Fruit fly (Drosophila melanogaster): ENCODE measurements around the gene Smn.

Smn gene

dm6 chr3L:16574307-16574946 lies 6.9 kb downstream of the Smn start, which contains the start of gene mbf1 (continued):
- TF ChIP-seq CG12744 (GFP tag; optimal IDR thresholded peaks at IDR 0.05) (no peak), CG6765 (GFP tag; optimal IDR thresholded peaks at IDR 0.05) (no peak), wor (GFP tag; IDR thresholded peaks at IDR 0.05) (no peak), CG6813 (GFP tag; optimal IDR thresholded peaks at IDR 0.05) (no peak), Hr51 (GFP tag; optimal IDR thresholded peaks at IDR 0.05) (no peak), CG6683 (GFP tag; optimal IDR thresholded peaks at IDR 0.05) (no peak), CG7745 (tag; optimal IDR thresholded peaks at IDR 0.05) (no peak), CG9932 (GFP tag; IDR thresholded peaks at IDR 0.05) (peak; percentile 41; the same call in 1 of the 2 replicates), Dad (GFP tag; optimal IDR thresholded peaks at IDR 0.05) (no peak), yki (optimal IDR thresholded peaks at IDR 0.05) (no peak), chm (GFP tag; IDR thresholded peaks at IDR 0.05) (no peak), stc (GFP tag; IDR thresholded peaks at IDR 0.05) (no peak), ttk (GFP tag; IDR thresholded peaks at IDR 0.05) (no peak), CG11696 (GFP tag; IDR thresholded peaks at IDR 0.05) (no peak), grau (tag; optimal IDR thresholded peaks at IDR 0.05) (peak; percentile 22), CG4820 (GFP tag; optimal IDR thresholded peaks at IDR 0.05) (no peak), Max (GFP tag; optimal IDR thresholded peaks at IDR 0.05) (no peak), CG6854 (GFP tag; optimal IDR thresholded peaks at IDR 0.05) (no peak), CG18764 (GFP tag; optimal IDR thresholded peaks at IDR 0.05) (peak; percentile 12), sim (GFP tag; IDR thresholded peaks at IDR 0.05) (no peak), pita (GFP tag; optimal IDR thresholded peaks at IDR 0.05) (no peak), Chrac-16 (GFP tag; optimal IDR thresholded peaks at IDR 0.05) (no peak), seq (GFP tag; IDR thresholded peaks at IDR 0.05) (no peak), tgo (GFP tag; IDR thresholded peaks at IDR 0.05) (no peak), dm (GFP tag; optimal IDR thresholded peaks at IDR 0.05) (peak; percentile 19), CG8388 (GFP tag; optimal IDR thresholded peaks at IDR 0.05) (no peak), shn (GFP tag; optimal IDR thresholded peaks at IDR 0.05) (peak; percentile 5), Ada2b (GFP tag; IDR thresholded peaks at IDR 0.05) (no peak), pfk (GFP tag; optimal IDR thresholded peaks at IDR 0.05) (no peak), odd (GFP tag; optimal IDR thresholded peaks at IDR 0.05) (no peak), wdn (GFP tag; IDR thresholded peaks at IDR 0.05) (no peak), E2f1 (GFP tag; IDR thresholded peaks at IDR 0.05) (no peak), Drgx (GFP tag; IDR thresholded peaks at IDR 0.05) (no peak), sd (tag; optimal IDR thresholded peaks at IDR 0.05) (peak; percentile 94), CG33213 (GFP tag; optimal IDR thresholded peaks at IDR 0.05) (peak; percentile 8), danr (GFP tag; IDR thresholded peaks at IDR 0.05) (no peak), trem (tag; optimal IDR thresholded peaks at IDR 0.05) (peak; percentile 84), CG9215 (GFP tag; IDR thresholded peaks at IDR 0.05) (no peak), D (optimal IDR thresholded peaks at IDR 0.05) (no peak), D (GFP tag; optimal IDR thresholded peaks at IDR 0.05) (no peak), CG7987 (GFP tag; optimal IDR thresholded peaks at IDR 0.05) (no peak), gcm (GFP tag; optimal IDR thresholded peaks at IDR 0.05) (no peak), MBD-R2 (GFP tag; IDR thresholded peaks at IDR 0.05) (peak; percentile 59), Bdp1 (GFP tag; optimal IDR thresholded peaks at IDR 0.05) (no peak), Atf3 (GFP tag; optimal IDR thresholded peaks at IDR 0.05) (no peak), D19B (GFP tag; optimal IDR thresholded peaks at IDR 0.05) (no peak), MESR4 (GFP tag; optimal IDR thresholded peaks at IDR 0.05) (peak; percentile 90), pan (optimal IDR thresholded peaks at IDR 0.05) (no peak), pan (GFP tag; optimal IDR thresholded peaks at IDR 0.05 in 1 of 2, IDR thresholded peaks at IDR 0.05 in 1 of 2) (no peak), Taf1 (GFP tag; IDR thresholded peaks at IDR 0.05) (no peak), Dp (GFP tag; optimal IDR thresholded peaks at IDR 0.05) (peak; percentile 72), eve (GFP tag; optimal IDR thresholded peaks at IDR 0.05) (no peak), Xrp1 (GFP tag; IDR thresholded peaks at IDR 0.05) (no peak)

Data from whole organism, embryonic.